Worm (Caenorhabditis elegans): ENCODE measurements around the gene sup-10.
"Not testable (repeated sequence)": the region's sequence is repeated elsewhere in the genome, so short reads cannot be mapped to it uniquely, and the experiment has no call there.

DNA sequence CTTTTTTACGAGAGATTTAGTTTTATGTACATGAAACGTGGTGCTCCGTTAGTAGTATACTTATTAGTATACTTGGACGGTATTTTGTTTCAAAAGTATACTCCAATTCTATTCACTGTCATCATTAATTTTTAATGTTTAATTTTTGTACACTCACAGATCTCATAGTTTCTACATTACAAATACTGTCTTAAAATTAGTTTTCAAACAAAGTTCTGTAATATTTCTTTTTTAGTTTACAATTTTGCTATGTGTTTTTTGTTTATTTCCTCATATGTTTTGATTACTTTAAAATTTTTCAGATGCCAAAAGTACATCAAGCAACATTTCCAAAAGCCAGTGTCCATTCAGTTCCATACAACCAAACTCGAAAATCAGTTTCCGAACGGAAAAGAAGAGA lies 22.6 kb downstream of the sup-10 start, which contains the start of gene hlh-28:
- not testable (repeated sequence) for TF ChIP-seq elt-1 (tag; optimal IDR thresholded peaks at IDR 0.05; ENCODE audit: borderline replicate concordance, insufficient read depth); nhr-237 (tag; optimal IDR thresholded peaks at IDR 0.05); snpc-4 (tag; optimal IDR thresholded peaks at IDR 0.05); nhr-12 (tag; optimal IDR thresholded peaks at IDR 0.05); nhr-76 (tag; optimal IDR thresholded peaks at IDR 0.05); lin-32 (GFP tag; optimal IDR thresholded peaks at IDR 0.05); nhr-28 (tag; optimal IDR thresholded peaks at IDR 0.05); lin-13 (tag; optimal IDR thresholded peaks at IDR 0.05); elt-3 (tag; optimal IDR thresholded peaks at IDR 0.05); unc-62 (GFP tag; optimal IDR thresholded peaks at IDR 0.05); pha-4 (tag; optimal IDR thresholded peaks at IDR 0.05); ces-1 (GFP tag; optimal IDR thresholded peaks at IDR 0.05); lsy-2 (tag; optimal IDR thresholded peaks at IDR 0.05)
